Worm (Caenorhabditis elegans) whole organism, mixed stage, embryonic: ENCODE results near the gene cht-5.

Experiments
- M03D4.4 ChIP-seq: sonication (generic microtip); optimal IDR thresholded peaks from 2 replicates; lab custom pipeline; 2017; ENCODE audit warnings: mild to moderate bottlenecking, missing genetic modification characterization, missing compliant biosample characterization
- bed-3 ChIP-seq: fragments of 200-800 bp; sonication (Bioruptor generic); optimal IDR thresholded peaks from 3 replicates; lab custom pipeline; 2018; ENCODE audit warnings: mild to moderate bottlenecking, missing genetic modification characterization, moderate library complexity, missing compliant biosample characterization
- blmp-1 ChIP-seq: fragments of 150-350 bp; optimal IDR thresholded peaks from 2 replicates; lab custom pipeline; 2014; ENCODE audit warnings: missing biosample characterization, missing genetic modification characterization
- ceh-39 ChIP-seq: fragments of 150-350 bp; optimal IDR thresholded peaks from 2 replicates; lab custom pipeline; 2014; ENCODE audit warnings: missing biosample characterization, missing genetic modification characterization
- ceh-43 ChIP-seq: fragments of 200-800 bp; sonication (Bioruptor generic); optimal IDR thresholded peaks from 2 replicates; lab custom pipeline; 2018; ENCODE audit warnings: mild to moderate bottlenecking, missing genetic modification characterization, moderate library complexity, missing compliant biosample characterization
- ceh-83 ChIP-seq: fragments of 200-800 bp; sonication (Bioruptor generic); optimal IDR thresholded peaks from 2 replicates; lab custom pipeline; 2018; ENCODE audit warnings: mild to moderate bottlenecking, missing genetic modification characterization, missing compliant biosample characterization
- ces-1 ChIP-seq: fragments of 150-350 bp; optimal IDR thresholded peaks from 2 replicates; lab custom pipeline; 2014; ENCODE audit warnings: missing biosample characterization, missing genetic modification reagents, missing genetic modification characterization
- cnd-1 ChIP-seq: fragments of 200-800 bp; sonication (Bioruptor generic); optimal IDR thresholded peaks from 2 replicates; lab custom pipeline; 2018; ENCODE audit warnings: mild to moderate bottlenecking, missing genetic modification characterization, missing compliant biosample characterization
- drap-1 ChIP-seq: fragments of 200-800 bp; sonication (Bioruptor generic); optimal IDR thresholded peaks from 3 replicates; lab custom pipeline; 2018; ENCODE audit warnings: mild to moderate bottlenecking, missing genetic modification characterization, missing compliant biosample characterization
- elt-1 ChIP-seq: sonication (generic microtip); optimal IDR thresholded peaks from 2 replicates; lab custom pipeline; 2017; ENCODE audit warnings: missing genetic modification characterization, mild to moderate bottlenecking, missing compliant biosample characterization, antibody characterized with exemption, moderate library complexity, borderline replicate concordance; ENCODE audit not compliant: insufficient read depth
- elt-3 ChIP-seq: fragments of 150-350 bp; optimal IDR thresholded peaks from 2 replicates; lab custom pipeline; 2014; ENCODE audit warnings: missing biosample characterization, missing genetic modification characterization
- flh-1 ChIP-seq: fragments of 200-800 bp; sonication (Bioruptor generic); optimal IDR thresholded peaks from 2 replicates; lab custom pipeline; 2018; ENCODE audit warnings: mild to moderate bottlenecking, missing genetic modification characterization, moderate library complexity, missing compliant biosample characterization
- ham-2 ChIP-seq: fragments of 200-800 bp; sonication (Bioruptor generic); optimal IDR thresholded peaks from 2 replicates; lab custom pipeline; 2018; ENCODE audit warnings: mild to moderate bottlenecking, missing genetic modification characterization, missing compliant biosample characterization
- hlh-1 ChIP-seq: fragments of 150-350 bp; optimal IDR thresholded peaks from 2 replicates; lab custom pipeline; 2014; ENCODE audit warnings: missing biosample characterization, missing genetic modification reagents, missing genetic modification characterization
- lin-13 ChIP-seq: fragments of 150-350 bp; optimal IDR thresholded peaks from 2 replicates; lab custom pipeline; 2014; ENCODE audit warnings: missing biosample characterization, missing genetic modification characterization
- lin-32 ChIP-seq: fragments of 200-800 bp; sonication (Bioruptor generic); optimal IDR thresholded peaks from 2 replicates; lab custom pipeline; 2018; ENCODE audit warnings: mild to moderate bottlenecking, missing genetic modification characterization, missing compliant biosample characterization
- lsy-2 ChIP-seq: fragments of 150-350 bp; optimal IDR thresholded peaks from 2 replicates; lab custom pipeline; 2014; ENCODE audit warnings: missing biosample characterization, missing genetic modification characterization
- mab-5 ChIP-seq: fragments of 150-350 bp; optimal IDR thresholded peaks from 2 replicates; lab custom pipeline; 2014; ENCODE audit warnings: missing biosample characterization, missing genetic modification characterization
- mep-1 ChIP-seq: fragments of 150-350 bp; optimal IDR thresholded peaks from 2 replicates; lab custom pipeline; 2017; ENCODE audit warnings: missing biosample characterization, missing genetic modification reagents, missing genetic modification characterization, inconsistent platforms
- mls-2 ChIP-seq: sonication (generic microtip); optimal IDR thresholded peaks from 2 replicates; lab custom pipeline; 2016; ENCODE audit warnings: mild to moderate bottlenecking, missing genetic modification characterization, moderate library complexity, missing compliant biosample characterization
- nhr-12 ChIP-seq: fragments of 150-350 bp; optimal IDR thresholded peaks from 2 replicates; lab custom pipeline; 2014; ENCODE audit warnings: missing biosample characterization, missing genetic modification characterization
- nhr-2 ChIP-seq: fragments of 150-350 bp; optimal IDR thresholded peaks from 2 replicates; lab custom pipeline; 2014; ENCODE audit warnings: missing biosample characterization, missing genetic modification characterization
- nhr-28 ChIP-seq: fragments of 150-350 bp; optimal IDR thresholded peaks from 2 replicates; lab custom pipeline; 2014; ENCODE audit warnings: missing biosample characterization, missing genetic modification characterization
- nhr-76 ChIP-seq: sonication (generic microtip); optimal IDR thresholded peaks from 2 replicates; lab custom pipeline; 2017; ENCODE audit warnings: missing biosample characterization, missing genetic modification characterization
- pha-4 ChIP-seq: fragments of 150-350 bp; optimal IDR thresholded peaks from 2 replicates; lab custom pipeline; 2018; ENCODE audit warnings: missing biosample characterization, missing genetic modification reagents, missing genetic modification characterization
- sem-2 ChIP-seq: fragments of 200-800 bp; sonication (Bioruptor generic); optimal IDR thresholded peaks from 2 replicates; lab custom pipeline; 2018; ENCODE audit warnings: mild to moderate bottlenecking, missing genetic modification characterization, missing compliant biosample characterization
- snpc-4 ChIP-seq: fragments of 150-350 bp; optimal IDR thresholded peaks from 2 replicates; lab custom pipeline; 2014; ENCODE audit warnings: missing biosample characterization, missing genetic modification characterization
- sptf-1 ChIP-seq: sonication (generic microtip); optimal IDR thresholded peaks from 2 replicates; lab custom pipeline; 2017; ENCODE audit warnings: mild to moderate bottlenecking, missing genetic modification characterization, moderate library complexity, missing compliant biosample characterization
- unc-120 ChIP-seq: sonication (generic microtip); optimal IDR thresholded peaks from 2 replicates; lab custom pipeline; 2017; ENCODE audit warnings: missing genetic modification characterization, missing compliant biosample characterization; ENCODE audit not compliant: poor library complexity, severe bottlenecking
- unc-39 ChIP-seq: fragments of 150-350 bp; optimal IDR thresholded peaks from 2 replicates; lab custom pipeline; 2014; ENCODE audit warnings: missing biosample characterization, missing genetic modification characterization
- unc-62 ChIP-seq: fragments of 150-350 bp; optimal IDR thresholded peaks from 2 replicates; lab custom pipeline; 2014; ENCODE audit warnings: missing biosample characterization, missing genetic modification reagents, missing genetic modification characterization
- zip-8 ChIP-seq: fragments of 150-350 bp; optimal IDR thresholded peaks from 2 replicates; lab custom pipeline; 2014; ENCODE audit warnings: missing biosample characterization, missing genetic modification characterization
- ztf-11 ChIP-seq: fragments of 150-350 bp; optimal IDR thresholded peaks from 2 replicates; lab custom pipeline; 2014; ENCODE audit warnings: missing biosample characterization, missing genetic modification characterization

The cht-5 gene

ce11 chrV:10114329-10114728 is at the start of gene cht-5:
TSS of gene cht-5 (plus strand) at chrV:10114629.
- no peak for TF ChIP-seq bed-3 (GFP tag; lab: Kevin White, UChicago)
- no peak for TF ChIP-seq pha-4 (tag; lab: Kevin White, UChicago)
- no peak for TF ChIP-seq ces-1 (GFP tag; lab: Kevin White, UChicago)
- TF ChIP-seq hlh-1 (tag; lab: Kevin White, UChicago): no peak
- TF ChIP-seq lin-13 (tag; lab: Kevin White, UChicago): no peak
- no peak for TF ChIP-seq mab-5 (tag; lab: Kevin White, UChicago)
- no peak for TF ChIP-seq lsy-2
- no peak for TF ChIP-seq cnd-1
- TF ChIP-seq M03D4.4 (tag; lab: Kevin White, UChicago): no peak
- TF ChIP-seq nhr-76 (tag; lab: Kevin White, UChicago): no peak
- no peak for TF ChIP-seq unc-62
- no peak for TF ChIP-seq elt-1 (tag; lab: Kevin White, UChicago)
- TF ChIP-seq lin-32: no peak
- TF ChIP-seq, all 35 proteins: peak for 0

DNA sequence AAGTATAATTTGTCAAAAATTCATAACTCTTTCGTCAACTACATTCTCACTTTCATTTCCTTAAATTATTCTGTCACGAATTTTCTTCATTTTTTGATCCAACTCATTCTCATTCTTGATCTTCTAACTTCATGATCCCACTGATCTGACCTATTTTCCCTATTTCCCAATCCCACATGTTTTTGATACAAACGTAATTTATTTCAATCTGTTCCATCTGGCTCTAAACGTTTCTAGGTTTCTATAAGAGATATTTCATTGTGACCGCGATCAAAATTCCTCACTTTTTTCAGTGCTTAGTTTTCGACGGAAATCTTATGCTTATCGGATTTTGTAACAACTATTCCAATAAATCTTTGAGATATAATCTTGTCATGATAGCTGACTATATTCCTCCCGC is 48.8 kb upstream of the cht-5 start:
- TF ChIP-seq ztf-11 (tag; lab: Kevin White, UChicago) (no peak), unc-120 (no peak), mep-1 (tag; lab: Kevin White, UChicago) (no peak), unc-62 (no peak), flh-1 (GFP tag; lab: Kevin White, UChicago) (no peak), cnd-1 (no peak), nhr-76 (tag; lab: Kevin White, UChicago) (no peak), nhr-12 (tag; lab: Kevin White, UChicago) (no peak), elt-1 (tag; lab: Kevin White, UChicago) (no peak), ceh-43 (GFP tag; lab: Kevin White, UChicago) (no peak), lin-13 (tag; lab: Kevin White, UChicago) (no peak), mls-2 (tag; lab: Kevin White, UChicago) (no peak), drap-1 (GFP tag; lab: Kevin White, UChicago) (no peak), ces-1 (GFP tag; lab: Kevin White, UChicago) (no peak), ceh-83 (GFP tag; lab: Kevin White, UChicago) (no peak), M03D4.4 (tag; lab: Kevin White, UChicago) (no peak), nhr-2 (tag; lab: Kevin White, UChicago) (no peak), lin-32 (no peak)

DNA sequence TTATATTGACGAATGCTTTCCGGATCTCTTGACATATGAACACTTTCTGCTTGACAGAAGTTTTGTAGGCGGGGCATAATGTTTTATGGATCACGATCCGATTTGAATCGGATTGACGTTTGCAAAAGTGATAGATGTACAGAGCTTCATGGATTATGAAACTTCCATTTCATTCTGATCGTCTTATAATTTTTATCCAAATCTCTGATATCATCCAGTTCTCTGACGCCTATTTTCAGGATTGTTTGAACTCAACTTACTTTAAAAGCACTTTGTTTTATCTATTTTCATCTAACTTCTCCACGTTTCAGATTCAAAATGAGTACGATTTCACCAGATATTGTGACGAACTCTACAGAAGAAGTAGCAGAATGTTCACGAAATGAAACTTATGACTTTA is 47.7 kb upstream of the cht-5 start, which contains the start of gene npr-39:
Gene npr-39 (plus strand): TSS at position 301 of the 400 bp plus-strand sequence.
- TF ChIP-seq unc-39 (tag; lab: Kevin White, UChicago): no peak

ce11 chrV:10070541-10070940 is 43.9 kb upstream of the cht-5 start, which contains the start of gene nhr-192:
TSS of gene nhr-192 (minus strand) at chrV:10070641.
- TF ChIP-seq unc-39 (tag; lab: Kevin White, UChicago) (no peak), cnd-1 (no peak), M03D4.4 (tag; lab: Kevin White, UChicago) (no peak), blmp-1 (tag; lab: Kevin White, UChicago) (no peak), nhr-76 (tag; lab: Kevin White, UChicago) (no peak), nhr-28 (tag; lab: Kevin White, UChicago) (no peak), mls-2 (tag; lab: Kevin White, UChicago) (no peak), zip-8 (tag; lab: Kevin White, UChicago) (no peak), snpc-4 (no peak), lin-13 (tag; lab: Kevin White, UChicago) (no peak), nhr-2 (tag; lab: Kevin White, UChicago) (no peak), elt-3 (tag; lab: Kevin White, UChicago) (no peak), nhr-12 (tag; lab: Kevin White, UChicago) (no peak), sem-2 (no peak), elt-1 (tag; lab: Kevin White, UChicago) (no peak), unc-120 (no peak), ces-1 (GFP tag; lab: Kevin White, UChicago) (no peak), flh-1 (GFP tag; lab: Kevin White, UChicago) (no peak), ztf-11 (tag; lab: Kevin White, UChicago) (no peak)

- TF ChIP-seq ham-2 (GFP tag; lab: Kevin White, UChicago) (no peak), lin-32 (no peak), ceh-39 (no peak), mab-5 (tag; lab: Kevin White, UChicago) (no peak), nhr-76 (tag; lab: Kevin White, UChicago) (no peak), sptf-1 (tag; lab: Kevin White, UChicago) (no peak), mep-1 (tag; lab: Kevin White, UChicago) (no peak), unc-62 (no peak), cnd-1 (no peak), ztf-11 (tag; lab: Kevin White, UChicago) (no peak), ceh-43 (GFP tag; lab: Kevin White, UChicago) (no peak)
Measured at ce11 chrV:10072721-10073120, 41.7 kb upstream of the cht-5 start.
